Worm (Caenorhabditis elegans): ENCODE results near the gene R07E5.7.

Gene R07E5.7

DNA sequence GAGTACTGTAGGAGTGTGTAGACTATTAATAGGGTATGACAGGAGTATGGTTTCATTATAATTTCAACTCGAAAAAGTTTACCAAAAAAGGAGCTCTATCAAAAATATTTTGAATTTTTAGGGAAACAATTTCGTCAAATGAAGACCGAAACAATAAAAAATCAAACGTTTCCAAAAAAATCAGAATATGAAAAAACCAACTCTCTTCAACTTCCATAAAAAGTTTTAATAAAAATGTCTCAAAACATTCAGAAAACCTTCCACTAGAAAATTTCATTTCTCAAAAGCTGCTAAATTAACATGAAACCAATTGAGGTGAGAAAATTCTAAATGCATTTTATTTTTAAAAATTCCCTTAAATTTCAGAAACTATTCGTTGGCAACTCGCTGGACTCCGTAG is 48.4 kb downstream of the R07E5.7 start, which contains the start of gene ckb-3:
Gene ckb-3 (plus strand): TSS at position 301 of the 400 bp plus-strand sequence.
- TF ChIP-seq T22C8.4 (GFP tag; IDR thresholded peaks at IDR 0.05) (no peak), ref-1 (GFP tag; conservative IDR thresholded peaks at IDR 0.05) (no peak), klf-2 (GFP tag; conservative IDR thresholded peaks at IDR 0.05) (no peak), cog-1 (tag; optimal IDR thresholded peaks at IDR 0.05) (no peak), ztf-29 (GFP tag; IDR thresholded peaks at IDR 0.05) (no peak), ztf-23 (GFP tag; IDR thresholded peaks at IDR 0.05) (no peak), med-1 (GFP tag; optimal IDR thresholded peaks at IDR 0.05; ENCODE audit: insufficient read depth) (no peak), flt-1 (GFP tag; IDR thresholded peaks at IDR 0.05) (no peak)

DNA sequence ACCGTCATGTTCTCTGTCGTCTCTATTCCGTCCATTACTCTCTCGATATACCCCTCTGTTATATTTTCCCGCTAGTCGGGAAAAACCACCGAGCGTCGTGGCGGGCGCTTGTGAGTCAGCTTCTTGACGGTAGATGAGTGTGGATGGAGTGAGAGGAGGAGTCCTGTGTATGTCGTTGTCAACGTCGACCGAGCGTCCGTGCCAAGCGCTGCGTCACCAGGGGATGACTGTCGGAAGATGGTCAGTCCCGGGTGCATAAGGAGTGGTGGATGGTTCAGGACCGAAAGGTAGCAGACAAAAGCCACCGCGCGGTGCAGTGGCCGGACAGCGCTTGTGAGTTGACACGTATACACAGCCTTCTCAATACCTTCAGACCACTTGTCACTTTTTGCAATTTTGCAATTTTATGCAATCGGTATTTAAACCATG is 49.6 kb downstream of the R07E5.7 start:
- TF ChIP-seq ref-1 (GFP tag; conservative IDR thresholded peaks at IDR 0.05) (peak; percentile 63), cog-1 (tag; optimal IDR thresholded peaks at IDR 0.05) (peak; percentile 27), klf-2 (GFP tag; conservative IDR thresholded peaks at IDR 0.05) (0 out of 2 replicates have a peak, but pooled peaks have one; percentile 62), flt-1 (GFP tag; IDR thresholded peaks at IDR 0.05) (peak; percentile 93), ztf-23 (GFP tag; IDR thresholded peaks at IDR 0.05) (peak; percentile 85), ztf-29 (GFP tag; IDR thresholded peaks at IDR 0.05) (0 out of 2 replicates have a peak, but pooled peaks have one; percentile 56), tab-1 (GFP tag; IDR thresholded peaks at IDR 0.05) (peak; percentile 87), T22C8.4 (GFP tag; IDR thresholded peaks at IDR 0.05) (peak; percentile 66; the same call in 1 of the 2 replicates)
